Worm (Caenorhabditis elegans): ENCODE results near the gene irg-7.

Gene irg-7

DNA sequence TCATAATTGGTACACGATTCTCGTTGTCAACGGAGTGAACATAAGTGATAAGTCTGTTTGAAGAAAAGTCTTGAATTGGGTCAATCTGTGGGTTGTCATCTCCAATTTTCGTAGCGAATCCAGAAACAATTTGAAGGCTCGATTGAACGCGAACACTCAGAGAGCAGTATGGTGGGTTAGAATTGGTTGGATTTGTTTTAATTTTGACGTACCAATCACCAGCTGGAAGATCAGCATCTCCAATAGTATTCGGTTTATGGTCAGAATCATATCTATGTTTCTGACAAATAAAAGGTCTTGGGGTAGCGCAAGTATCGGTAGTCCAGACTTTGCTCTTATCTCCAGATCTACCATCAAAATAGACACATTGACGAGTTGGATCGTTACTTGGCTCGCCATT is 12.9 kb downstream of the irg-7 start:
- TF ChIP-seq tbx-11 (GFP tag; IDR thresholded peaks at IDR 0.05) (no peak), scrt-1 (GFP tag; IDR thresholded peaks at IDR 0.05) (no peak), B0310.2 (tag; optimal IDR thresholded peaks at IDR 0.05) (no peak), ets-7 (tag; optimal IDR thresholded peaks at IDR 0.05) (no peak), F13C5.2 (tag; optimal IDR thresholded peaks at IDR 0.05) (no peak), pes-1 (GFP tag; IDR thresholded peaks at IDR 0.05) (no peak), ama-1 (optimal IDR thresholded peaks at IDR 0.05) (no peak), aly-1 (tag; optimal IDR thresholded peaks at IDR 0.05) (no peak), hnd-1 (tag; optimal IDR thresholded peaks at IDR 0.05) (no peak), flt-1 (GFP tag; IDR thresholded peaks at IDR 0.05) (no peak), hmg-4 (GFP tag; optimal IDR thresholded peaks at IDR 0.05) (no peak), ceh-36 (tag; optimal IDR thresholded peaks at IDR 0.05) (no peak)

DNA sequence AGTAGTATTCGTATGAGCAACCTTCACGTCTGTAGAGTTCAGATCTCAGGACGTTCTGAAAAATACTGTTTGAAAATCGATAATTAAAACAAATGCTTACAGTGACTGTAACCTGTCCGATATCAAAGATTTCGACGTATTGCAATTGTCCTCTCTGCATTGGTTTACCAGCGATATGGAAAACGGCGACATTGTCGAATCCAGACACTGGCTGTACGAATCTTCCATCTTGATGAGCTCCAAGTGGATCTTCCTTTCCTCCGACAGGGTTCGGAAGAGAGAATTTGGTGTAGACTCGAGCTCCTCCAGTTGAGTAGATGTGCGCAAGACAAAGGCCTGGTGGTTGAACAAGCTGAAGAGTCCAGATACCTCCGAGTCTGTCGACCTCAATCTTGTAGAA is 14.7 kb downstream of the irg-7 start:
- TF ChIP-seq tbx-37 (GFP tag; conservative IDR thresholded peaks at IDR 0.05) = no peak
- no peak for TF ChIP-seq flt-1 (GFP tag; IDR thresholded peaks at IDR 0.05)
- TF ChIP-seq F13C5.2 (tag; optimal IDR thresholded peaks at IDR 0.05) = no peak
- TF ChIP-seq scrt-1 (GFP tag; IDR thresholded peaks at IDR 0.05) = no peak
- TF ChIP-seq ceh-13 (GFP tag; optimal IDR thresholded peaks at IDR 0.05) = no peak
- TF ChIP-seq pes-1 (GFP tag; IDR thresholded peaks at IDR 0.05) = no peak
- no peak for TF ChIP-seq tbx-11 (GFP tag; IDR thresholded peaks at IDR 0.05)

DNA sequence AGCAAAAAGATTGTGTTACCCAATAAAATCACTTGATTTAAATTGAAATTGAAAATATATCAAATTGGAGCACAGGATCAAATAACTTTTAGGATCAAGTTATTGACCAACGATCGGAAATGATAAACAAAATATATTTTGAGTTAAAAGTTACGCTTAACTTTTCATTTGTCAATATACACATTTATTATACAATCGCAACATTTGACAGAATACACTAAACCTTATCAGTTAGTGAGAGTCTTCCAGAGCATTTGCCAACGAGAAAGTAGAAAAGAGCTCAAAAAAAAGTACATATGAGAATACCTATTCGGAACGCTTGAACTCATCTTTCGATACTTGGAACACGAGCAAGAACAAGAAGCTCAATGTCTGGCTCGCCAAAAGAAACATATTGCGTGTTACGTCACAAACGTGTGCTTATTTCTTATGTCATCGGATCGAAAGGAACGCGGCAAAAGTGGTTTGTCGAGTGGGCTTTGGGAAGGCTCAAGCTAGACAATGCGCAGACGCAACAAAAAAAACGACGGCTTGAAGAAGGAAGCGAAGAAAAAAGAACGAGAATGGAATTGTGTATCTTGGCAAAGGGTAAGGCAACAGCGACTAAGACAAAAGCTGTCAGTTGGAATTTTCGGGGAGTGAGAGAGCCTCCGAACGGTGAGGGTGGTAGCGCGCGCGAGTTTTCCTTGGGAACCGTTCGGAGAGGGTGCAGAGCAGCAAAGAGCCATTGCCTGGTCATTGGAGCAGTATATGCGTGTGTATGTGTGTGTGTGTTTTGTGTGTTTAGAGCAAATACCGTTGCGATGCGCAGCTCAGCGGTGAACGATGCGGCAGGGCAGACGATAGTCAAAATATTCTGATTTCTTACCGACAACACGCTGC is 16.8 kb downstream of the irg-7 start:
- TF ChIP-seq aly-1 (tag; optimal IDR thresholded peaks at IDR 0.05) (peak; percentile 9), flt-1 (GFP tag; IDR thresholded peaks at IDR 0.05) (no peak), scrt-1 (GFP tag; IDR thresholded peaks at IDR 0.05) (0 out of 2 replicates have a peak, but pooled peaks have one; percentile 44), tbx-37 (GFP tag; conservative IDR thresholded peaks at IDR 0.05) (no peak), hmg-4 (GFP tag; optimal IDR thresholded peaks at IDR 0.05) (peak; percentile 54), B0310.2 (tag; optimal IDR thresholded peaks at IDR 0.05) (no peak), ets-7 (tag; optimal IDR thresholded peaks at IDR 0.05) (no peak)

DNA sequence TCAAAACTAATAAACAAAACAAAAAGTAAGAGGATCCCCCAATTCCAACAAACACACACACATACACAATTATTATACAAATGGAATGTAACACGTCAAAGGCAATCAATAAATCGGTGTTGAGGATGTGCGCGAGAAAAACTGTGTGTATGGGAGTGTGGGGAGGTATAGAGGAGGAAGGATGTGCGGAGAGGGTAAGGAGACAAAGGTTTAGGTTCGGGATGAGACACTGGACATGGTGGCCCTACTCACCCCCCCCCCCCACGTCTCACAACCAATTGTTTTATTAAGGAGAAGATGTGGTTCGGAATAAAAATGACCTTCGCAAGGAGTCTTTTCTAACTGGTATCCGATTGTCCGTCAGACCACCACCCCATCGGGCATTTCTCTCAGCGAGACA is 20.3 kb downstream of the irg-7 start:
- TF ChIP-seq ceh-36 (tag; optimal IDR thresholded peaks at IDR 0.05) = no peak
- peak; percentile 58 for TF ChIP-seq hmg-4 (GFP tag; optimal IDR thresholded peaks at IDR 0.05)

DNA sequence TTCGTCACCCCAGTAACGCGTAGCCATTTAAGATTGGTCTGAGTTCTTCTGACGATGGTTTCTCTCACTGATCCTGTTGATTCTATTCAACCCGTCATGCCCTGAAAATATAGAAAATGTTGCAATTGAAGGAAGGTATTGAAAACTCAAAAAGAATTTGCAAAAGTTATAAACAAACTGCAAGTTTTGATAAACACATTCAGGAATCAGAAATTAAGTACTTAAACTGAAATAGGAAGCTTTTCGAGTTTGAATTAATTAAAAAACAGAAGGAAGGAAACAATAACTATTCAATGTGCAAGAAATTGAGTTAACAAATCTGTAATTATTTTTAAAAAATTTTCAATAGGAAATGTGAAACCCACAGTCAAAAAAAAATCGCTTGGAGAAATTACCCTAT is 23.2 kb downstream of the irg-7 start, which contains the start of gene rgl-1:
Gene rgl-1, minus strand, starts transcription at position 101 of the 400 bp plus-strand sequence.
- TF ChIP-seq F13C5.2 (tag; optimal IDR thresholded peaks at IDR 0.05) = no peak
- no peak for TF ChIP-seq tra-4 (tag; optimal IDR thresholded peaks at IDR 0.05)
- no peak for TF ChIP-seq tbx-11 (GFP tag; IDR thresholded peaks at IDR 0.05)
- TF ChIP-seq pes-1 (GFP tag; IDR thresholded peaks at IDR 0.05) = no peak
- no peak for TF ChIP-seq ama-1 (optimal IDR thresholded peaks at IDR 0.05)
- TF ChIP-seq hmbx-1 (tag; optimal IDR thresholded peaks at IDR 0.05) = no peak
- no peak for TF ChIP-seq sea-1 (GFP tag; conservative IDR thresholded peaks at IDR 0.05)
- no peak for TF ChIP-seq ceh-36 (tag; optimal IDR thresholded peaks at IDR 0.05)
- no peak for TF ChIP-seq aly-1 (tag; optimal IDR thresholded peaks at IDR 0.05)
- TF ChIP-seq hmg-4 (GFP tag; optimal IDR thresholded peaks at IDR 0.05) = no peak
- TF ChIP-seq hnd-1 (tag; optimal IDR thresholded peaks at IDR 0.05) = no peak
- TF ChIP-seq scrt-1 (GFP tag; IDR thresholded peaks at IDR 0.05) = no peak
- TF ChIP-seq tbx-37 (GFP tag; conservative IDR thresholded peaks at IDR 0.05) = no peak
- TF ChIP-seq ceh-13 (GFP tag; optimal IDR thresholded peaks at IDR 0.05) = no peak
- no peak for TF ChIP-seq ets-7 (tag; optimal IDR thresholded peaks at IDR 0.05)
- no peak for TF ChIP-seq B0310.2 (tag; optimal IDR thresholded peaks at IDR 0.05)
- no peak for TF ChIP-seq flt-1 (GFP tag; IDR thresholded peaks at IDR 0.05)

DNA sequence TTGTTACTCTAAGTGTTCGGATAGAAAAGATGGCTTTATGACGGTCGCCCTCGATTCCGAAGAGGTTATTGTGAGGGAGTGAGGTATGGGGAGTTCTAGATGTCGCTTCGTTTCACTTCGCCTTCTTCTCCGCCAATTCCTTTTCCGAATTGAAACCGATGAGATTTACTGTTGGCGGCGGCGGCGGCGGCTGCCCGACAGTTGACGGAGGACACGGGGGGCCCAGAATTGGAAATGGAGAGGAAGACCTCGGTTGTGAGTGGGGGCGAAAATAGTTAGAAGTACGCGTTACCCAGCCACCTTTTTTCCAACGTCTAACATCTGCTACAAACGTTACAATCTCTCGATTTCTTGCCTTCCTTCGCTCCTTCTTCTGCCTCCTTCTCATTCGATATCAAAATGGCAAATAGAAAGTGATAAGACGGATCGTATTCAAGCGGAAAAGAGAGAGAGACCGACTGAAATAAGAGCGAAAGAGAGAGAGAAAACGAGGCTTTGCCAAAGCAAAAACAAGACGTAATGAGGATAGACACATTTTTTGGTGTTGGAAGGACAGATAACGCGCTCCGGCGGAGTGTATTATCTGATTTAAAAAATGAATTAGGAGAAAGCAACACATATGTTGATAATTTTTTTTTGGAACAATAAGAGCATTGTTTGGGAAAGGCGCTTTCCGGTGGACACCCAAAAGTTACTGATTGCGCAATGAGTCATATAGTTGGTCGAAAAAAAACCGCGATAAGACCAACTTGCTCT is 25.2 kb downstream of the irg-7 start:
- TF ChIP-seq ceh-13 (GFP tag; optimal IDR thresholded peaks at IDR 0.05) (no peak), tra-4 (tag; optimal IDR thresholded peaks at IDR 0.05) (no peak), hmg-4 (GFP tag; optimal IDR thresholded peaks at IDR 0.05) (no peak), ama-1 (optimal IDR thresholded peaks at IDR 0.05) (no peak), ceh-36 (tag; optimal IDR thresholded peaks at IDR 0.05) (no peak), tbx-11 (GFP tag; IDR thresholded peaks at IDR 0.05) (no peak), tbx-37 (GFP tag; conservative IDR thresholded peaks at IDR 0.05) (no peak), sea-1 (GFP tag; conservative IDR thresholded peaks at IDR 0.05) (no peak), aly-1 (tag; optimal IDR thresholded peaks at IDR 0.05) (no peak), hmbx-1 (tag; optimal IDR thresholded peaks at IDR 0.05) (no peak), scrt-1 (GFP tag; IDR thresholded peaks at IDR 0.05) (no peak), F13C5.2 (tag; optimal IDR thresholded peaks at IDR 0.05) (no peak), hnd-1 (tag; optimal IDR thresholded peaks at IDR 0.05) (no peak), B0310.2 (tag; optimal IDR thresholded peaks at IDR 0.05) (no peak), pes-1 (GFP tag; IDR thresholded peaks at IDR 0.05) (no peak), flt-1 (GFP tag; IDR thresholded peaks at IDR 0.05) (no peak), ets-7 (tag; optimal IDR thresholded peaks at IDR 0.05) (no peak)

DNA sequence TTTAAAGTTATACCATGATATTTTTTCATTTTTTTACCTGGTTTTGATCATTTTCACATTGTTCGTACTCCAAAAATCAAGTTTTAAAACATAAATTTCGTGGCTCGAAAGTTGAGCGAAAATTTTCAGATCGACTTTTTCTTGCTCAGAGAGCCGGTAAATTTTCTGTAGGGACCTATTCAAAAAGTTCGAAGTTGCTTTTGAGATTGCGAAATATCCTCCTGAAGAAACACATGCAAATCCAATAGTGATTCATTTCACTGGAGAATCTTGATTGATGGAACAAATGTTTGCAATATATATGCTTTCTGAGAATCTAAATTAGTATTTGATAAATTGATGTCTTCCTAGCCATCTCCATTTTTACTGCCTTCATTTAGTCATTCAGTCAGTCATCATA is 26.7 kb downstream of the irg-7 start:
- TF ChIP-seq hmg-4 (GFP tag; optimal IDR thresholded peaks at IDR 0.05) (no peak), ets-7 (tag; optimal IDR thresholded peaks at IDR 0.05) (no peak), ama-1 (optimal IDR thresholded peaks at IDR 0.05) (no peak), hnd-1 (tag; optimal IDR thresholded peaks at IDR 0.05) (no peak), sea-1 (GFP tag; conservative IDR thresholded peaks at IDR 0.05) (no peak), flt-1 (GFP tag; IDR thresholded peaks at IDR 0.05) (no peak), pes-1 (GFP tag; IDR thresholded peaks at IDR 0.05) (no peak), ceh-36 (tag; optimal IDR thresholded peaks at IDR 0.05) (no peak), B0310.2 (tag; optimal IDR thresholded peaks at IDR 0.05) (no peak), F13C5.2 (tag; optimal IDR thresholded peaks at IDR 0.05) (no peak), ceh-13 (GFP tag; optimal IDR thresholded peaks at IDR 0.05) (no peak), tra-4 (tag; optimal IDR thresholded peaks at IDR 0.05) (no peak), tbx-11 (GFP tag; IDR thresholded peaks at IDR 0.05) (no peak), hmbx-1 (tag; optimal IDR thresholded peaks at IDR 0.05) (no peak), tbx-37 (GFP tag; conservative IDR thresholded peaks at IDR 0.05) (no peak)

All from whole organism, early embryonic.